Worm (Caenorhabditis elegans): ENCODE measurements around the gene C10C6.3.
A peak's percentile ranks its signal among the peaks of the same experiment; 100 is the strongest.

C10C6.3 gene

ce11 chrIV:11455824-11456223 is 9.2 kb downstream of the C10C6.3 start:
- TF ChIP-seq lin-15B (tag; optimal IDR thresholded peaks at IDR 0.05), result no peak
- TF ChIP-seq zag-1 (tag; optimal IDR thresholded peaks at IDR 0.05), result no peak
- no peak for TF ChIP-seq nhr-67 (tag; optimal IDR thresholded peaks at IDR 0.05)
- no peak for TF ChIP-seq fkh-10 (GFP tag; optimal IDR thresholded peaks at IDR 0.05)
- TF ChIP-seq R02D3.7 (tag; optimal IDR thresholded peaks at IDR 0.05), result no peak
- TF ChIP-seq aly-2 (tag; optimal IDR thresholded peaks at IDR 0.05), result no peak
- no peak for TF ChIP-seq unc-62 (GFP tag; optimal IDR thresholded peaks at IDR 0.05)
- TF ChIP-seq nhr-237 (tag; optimal IDR thresholded peaks at IDR 0.05), result no peak
- TF ChIP-seq hmg-11 (tag; optimal IDR thresholded peaks at IDR 0.05), result no peak
- TF ChIP-seq ztf-11 (tag; optimal IDR thresholded peaks at IDR 0.05), result no peak
- no peak for TF ChIP-seq ceh-16 (tag; optimal IDR thresholded peaks at IDR 0.05)
- TF ChIP-seq ztf-4 (tag; optimal IDR thresholded peaks at IDR 0.05), result no peak
- no peak for TF ChIP-seq ceh-28 (tag; optimal IDR thresholded peaks at IDR 0.05)
- no peak for TF ChIP-seq pha-4 (tag; optimal IDR thresholded peaks at IDR 0.05)

DNA sequence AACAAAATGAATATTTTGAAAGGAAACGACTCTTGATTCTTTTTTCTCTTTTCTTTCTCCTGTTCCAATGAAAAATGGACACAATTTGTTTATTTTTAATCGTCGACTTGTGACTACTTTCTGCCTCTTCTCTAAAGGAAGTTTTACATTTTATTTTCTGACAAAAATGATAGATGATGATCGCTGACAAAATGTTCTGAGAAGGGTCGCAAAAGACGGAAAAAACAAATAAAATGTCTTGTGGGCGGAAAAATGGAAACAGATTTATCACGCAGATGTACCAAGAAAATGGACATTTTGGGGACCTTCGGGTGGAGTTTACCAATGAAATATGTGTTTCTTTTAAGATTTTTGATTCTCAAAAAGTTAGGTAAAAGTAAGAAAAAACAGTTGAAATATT is 12.1 kb downstream of the C10C6.3 start:
- TF ChIP-seq lin-15B (tag; optimal IDR thresholded peaks at IDR 0.05) (no peak), egl-27 (tag; optimal IDR thresholded peaks at IDR 0.05) (no peak), ztf-11 (tag; optimal IDR thresholded peaks at IDR 0.05) (no peak), jun-1 (tag; optimal IDR thresholded peaks at IDR 0.05) (no peak), lin-39 (tag; optimal IDR thresholded peaks at IDR 0.05) (peak; percentile 55), fkh-2 (tag; optimal IDR thresholded peaks at IDR 0.05) (no peak)

ce11 chrIV:11438255-11438654 is 26.8 kb downstream of the C10C6.3 start:
- no peak for TF ChIP-seq nhr-11 (tag; optimal IDR thresholded peaks at IDR 0.05)
- no peak for TF ChIP-seq nhr-28 (tag; optimal IDR thresholded peaks at IDR 0.05)
- TF ChIP-seq fkh-2 (tag; optimal IDR thresholded peaks at IDR 0.05), result no peak
- TF ChIP-seq nhr-237 (tag; optimal IDR thresholded peaks at IDR 0.05), result no peak
- no peak for TF ChIP-seq egl-5 (tag; optimal IDR thresholded peaks at IDR 0.05)
- TF ChIP-seq hmg-11 (tag; optimal IDR thresholded peaks at IDR 0.05), result no peak
- TF ChIP-seq zag-1 (tag; optimal IDR thresholded peaks at IDR 0.05), result no peak
- peak; percentile 89 for TF ChIP-seq pha-4 (tag; optimal IDR thresholded peaks at IDR 0.05)
- TF ChIP-seq nhr-67 (tag; optimal IDR thresholded peaks at IDR 0.05), result no peak

DNA sequence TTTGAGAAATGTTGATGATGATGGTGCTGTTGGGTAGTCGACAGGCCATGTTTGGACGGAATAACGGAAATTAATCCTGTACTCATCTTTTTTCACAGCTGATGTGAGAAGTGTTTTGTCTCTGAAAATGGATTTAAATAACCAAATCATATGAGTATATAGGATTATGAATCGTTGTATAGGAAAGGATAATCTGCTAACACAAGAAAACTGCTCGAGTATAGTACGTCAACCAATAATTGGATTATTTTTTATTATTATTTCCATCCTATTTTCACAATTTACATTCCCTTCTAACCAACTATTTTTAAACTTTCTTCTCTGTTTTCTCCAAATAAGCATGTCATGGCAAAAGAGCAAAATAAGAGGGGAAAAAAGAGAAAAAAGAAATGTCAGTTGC is 29.3 kb downstream of the C10C6.3 start:
- no peak for TF ChIP-seq nhr-12 (tag; optimal IDR thresholded peaks at IDR 0.05)
- TF ChIP-seq pha-4 (tag; optimal IDR thresholded peaks at IDR 0.05), result no peak
- no peak for TF ChIP-seq ama-1 (optimal IDR thresholded peaks at IDR 0.05)
- no peak for TF ChIP-seq nhr-25 (tag; optimal IDR thresholded peaks at IDR 0.05)
- no peak for TF ChIP-seq sea-2 (GFP tag; optimal IDR thresholded peaks at IDR 0.05)
- TF ChIP-seq jun-1 (tag; optimal IDR thresholded peaks at IDR 0.05), result no peak
- no peak for TF ChIP-seq pqm-1 (tag; optimal IDR thresholded peaks at IDR 0.05)
- TF ChIP-seq nhr-28 (tag; optimal IDR thresholded peaks at IDR 0.05), result no peak
- no peak for TF ChIP-seq elt-1 (tag; optimal IDR thresholded peaks at IDR 0.05)
- TF ChIP-seq ztf-11 (tag; optimal IDR thresholded peaks at IDR 0.05), result no peak
- no peak for TF ChIP-seq fkh-2 (tag; optimal IDR thresholded peaks at IDR 0.05)
- TF ChIP-seq nfya-1 (tag; optimal IDR thresholded peaks at IDR 0.05; ENCODE audit: insufficient read depth), result no peak

DNA sequence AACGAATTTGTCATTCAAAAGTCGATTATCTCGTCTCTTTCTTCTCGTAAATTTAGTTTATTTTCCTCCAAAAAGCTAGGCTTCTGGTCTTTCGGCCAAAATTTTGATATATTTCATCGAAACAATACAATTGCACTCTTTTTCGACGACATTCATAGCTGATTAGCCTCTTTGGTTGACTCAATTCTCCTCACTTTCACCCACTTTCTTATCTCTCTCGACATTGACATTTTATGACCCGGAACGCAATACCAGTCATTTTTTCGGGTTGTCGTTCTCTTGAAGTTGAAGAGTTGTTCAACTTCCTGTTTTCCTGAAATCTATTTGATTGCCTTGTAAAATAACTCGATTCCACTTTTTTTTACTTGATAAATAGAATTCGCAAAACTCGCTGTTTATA is 30.4 kb downstream of the C10C6.3 start:
- TF ChIP-seq zag-1 (tag; optimal IDR thresholded peaks at IDR 0.05) (no peak), egl-5 (tag; optimal IDR thresholded peaks at IDR 0.05) (peak; percentile 19), hmg-11 (tag; optimal IDR thresholded peaks at IDR 0.05) (no peak), nhr-28 (tag; optimal IDR thresholded peaks at IDR 0.05) (no peak), daf-12 (tag; optimal IDR thresholded peaks at IDR 0.05) (no peak), snpc-4 (tag; optimal IDR thresholded peaks at IDR 0.05) (no peak), elt-2 (tag; optimal IDR thresholded peaks at IDR 0.05) (peak; percentile 64)

ce11 chrIV:11433709-11434108 is 31.3 kb downstream of the C10C6.3 start:
- TF ChIP-seq mdl-1 (tag; optimal IDR thresholded peaks at IDR 0.05) (no peak), elt-2 (tag; optimal IDR thresholded peaks at IDR 0.05) (peak; percentile 24), ZK546.5 (tag; optimal IDR thresholded peaks at IDR 0.05) (no peak), pqm-1 (tag; optimal IDR thresholded peaks at IDR 0.05) (no peak), fos-1 (tag; optimal IDR thresholded peaks at IDR 0.05) (no peak), nhr-43 (tag; optimal IDR thresholded peaks at IDR 0.05; ENCODE audit: poor library complexity, severe bottlenecking) (no peak), lsy-12 (tag; optimal IDR thresholded peaks at IDR 0.05) (no peak), ceh-28 (tag; optimal IDR thresholded peaks at IDR 0.05) (peak; percentile 64), fkh-10 (GFP tag; optimal IDR thresholded peaks at IDR 0.05) (peak; percentile 13), nhr-12 (tag; optimal IDR thresholded peaks at IDR 0.05) (no peak), nhr-67 (tag; optimal IDR thresholded peaks at IDR 0.05) (no peak), ztf-11 (tag; optimal IDR thresholded peaks at IDR 0.05) (no peak), unc-62 (GFP tag; optimal IDR thresholded peaks at IDR 0.05) (no peak), ztf-4 (tag; optimal IDR thresholded peaks at IDR 0.05) (no peak), nhr-28 (tag; optimal IDR thresholded peaks at IDR 0.05) (no peak), daf-12 (tag; optimal IDR thresholded peaks at IDR 0.05) (no peak), eor-1 (tag; optimal IDR thresholded peaks at IDR 0.05) (no peak), elt-1 (tag; optimal IDR thresholded peaks at IDR 0.05) (no peak), egl-27 (tag; optimal IDR thresholded peaks at IDR 0.05) (peak; percentile 27), R02D3.7 (tag; optimal IDR thresholded peaks at IDR 0.05) (peak; percentile 47), ceh-82 (tag; optimal IDR thresholded peaks at IDR 0.05) (no peak), pha-4 (tag; optimal IDR thresholded peaks at IDR 0.05) (peak; percentile 89), unc-39 (tag; optimal IDR thresholded peaks at IDR 0.05) (no peak), lin-39 (tag; optimal IDR thresholded peaks at IDR 0.05) (peak; percentile 54), aly-2 (tag; optimal IDR thresholded peaks at IDR 0.05) (no peak), elt-3 (tag; optimal IDR thresholded peaks at IDR 0.05) (no peak), egl-5 (tag; optimal IDR thresholded peaks at IDR 0.05) (no peak), nhr-237 (tag; optimal IDR thresholded peaks at IDR 0.05) (no peak), zag-1 (tag; optimal IDR thresholded peaks at IDR 0.05) (no peak)
